Worm (Caenorhabditis elegans): ENCODE measurements around the gene slc-5A12.

ce11 chrIV:11903676-11904075, 33.5 kb upstream of the slc-5A12 start:
- TF ChIP-seq mcd-1 (GFP tag; IDR thresholded peaks at IDR 0.05): no peak
- no peak for TF ChIP-seq rec-8 (tag; optimal IDR thresholded peaks at IDR 0.05)
- no peak for TF ChIP-seq hsf-1 (GFP tag; IDR thresholded peaks at IDR 0.05)
- TF ChIP-seq pbrm-1 (GFP tag; IDR thresholded peaks at IDR 0.05): no peak
- no peak for TF ChIP-seq T07F8.4 (tag; optimal IDR thresholded peaks at IDR 0.05)
- TF ChIP-seq rpc-1 (optimal IDR thresholded peaks at IDR 0.05): no peak
- no peak for TF ChIP-seq rpc-1 (tag; optimal IDR thresholded peaks at IDR 0.05)
